Worm (Caenorhabditis elegans) whole organism, L1 larva: ENCODE measurements around the gene C18H9.5.

Experiments used
- C04F5.9 ChIP-seq: sonication (generic microtip); optimal IDR thresholded peaks from 2 replicates; lab custom pipeline; 2016; ENCODE audit warnings: missing genetic modification characterization, missing compliant biosample characterization
- C16A3.4 ChIP-seq: fragments of 150-350 bp; optimal IDR thresholded peaks from 2 replicates; lab custom pipeline; 2014; ENCODE audit warnings: missing biosample characterization, missing genetic modification characterization
- F16B12.6 ChIP-seq: fragments of 150-350 bp; optimal IDR thresholded peaks from 2 replicates; lab custom pipeline; 2014; ENCODE audit warnings: missing biosample characterization, missing genetic modification characterization
- Y116A8C.19 ChIP-seq: sonication (generic microtip); optimal IDR thresholded peaks from 2 replicates; lab custom pipeline; 2016; ENCODE audit warnings: missing compliant biosample characterization, missing genetic modification characterization, borderline replicate concordance
- aha-1 ChIP-seq: fragments of 150-350 bp; optimal IDR thresholded peaks from 2 replicates; lab custom pipeline; 2014; ENCODE audit warnings: missing biosample characterization, missing genetic modification characterization
- ama-1 ChIP-seq: fragments of 150-350 bp; optimal IDR thresholded peaks from 2 replicates; lab custom pipeline; 2014
- blmp-1 ChIP-seq: fragments of 150-350 bp; optimal IDR thresholded peaks from 2 replicates; lab custom pipeline; 2014; ENCODE audit warnings: missing biosample characterization, missing genetic modification characterization
- ceh-88 ChIP-seq: fragments of 200-800 bp; sonication (Bioruptor generic); IDR thresholded peaks from 2 replicates; pipeline ENCODE4 v1.3.6; 2022; ENCODE audit warnings: missing genetic modification characterization, missing compliant biosample characterization
- dpl-1 ChIP-seq, 3 experiments: fragments of 150-350 bp in 2 of 3; sonication (generic microtip) in 1 of 3; optimal IDR thresholded peaks; 2 replicates each; lab custom pipeline; 2014 to 2017; ENCODE audit warnings: missing biosample characterization in 3 of 3, missing genetic modification characterization in 3 of 3, missing genetic modification reagents in 3 of 3
- dsc-1 ChIP-seq: sonication (generic microtip); optimal IDR thresholded peaks from 2 replicates; lab custom pipeline; 2016; ENCODE audit warnings: mild to moderate bottlenecking, missing genetic modification characterization, missing compliant biosample characterization
- efl-1 ChIP-seq, 4 experiments: fragments of 150-350 bp; optimal IDR thresholded peaks in 3 of 4; peaks in 1 of 4; 1 replicate in 1 of 4; 2 replicates in 3 of 4; lab custom pipeline; 2014; ENCODE audit warnings: missing biosample characterization in 2 of 4, missing genetic modification characterization in 2 of 4, missing genetic modification reagents in 2 of 4
- efl-3 ChIP-seq: fragments of 200-800 bp; sonication (Bioruptor generic); optimal IDR thresholded peaks from 2 replicates; lab custom pipeline; 2018; ENCODE audit warnings: mild to moderate bottlenecking, missing genetic modification characterization, missing compliant biosample characterization
- egl-13 ChIP-seq: sonication (generic microtip); optimal IDR thresholded peaks from 2 replicates; lab custom pipeline; 2016; ENCODE audit warnings: missing genotype, missing genetic modification reagents, missing genetic modification characterization, missing compliant biosample characterization
- elt-3 ChIP-seq, 6 experiments: fragments of 150-350 bp in 1 of 6; sonication (generic microtip); optimal IDR thresholded peaks; 2 replicates each; lab custom pipeline; 2017 to 2018; ENCODE audit warnings: missing biosample characterization in 6 of 6, missing genetic modification characterization in 6 of 6, inconsistent platforms in 1 of 6
- ets-5 ChIP-seq: fragments of 200-800 bp; sonication (Bioruptor generic); IDR thresholded peaks from 2 replicates; pipeline ENCODE4 v1.3.6; 2022; ENCODE audit warnings: missing genetic modification characterization, missing compliant biosample characterization
- fkh-10 ChIP-seq: sonication (generic microtip); optimal IDR thresholded peaks from 2 replicates; lab custom pipeline; 2017; ENCODE audit warnings: missing biosample characterization, missing genetic modification reagents, missing genetic modification characterization
- fkh-8 ChIP-seq: sonication (generic microtip); optimal IDR thresholded peaks from 2 replicates; lab custom pipeline; 2016; ENCODE audit warnings: mild to moderate bottlenecking, missing genetic modification characterization, missing compliant biosample characterization
- fos-1 ChIP-seq: fragments of 150-350 bp; optimal IDR thresholded peaks from 2 replicates; lab custom pipeline; 2014; ENCODE audit warnings: missing biosample characterization, missing genetic modification characterization
- grh-1 ChIP-seq: fragments of 200-800 bp; sonication (Bioruptor generic); IDR thresholded peaks from 2 replicates; pipeline ENCODE4 v1.3.6; 2022; ENCODE audit warnings: missing genetic modification reagents, missing genetic modification characterization, missing compliant biosample characterization
- hpl-2 ChIP-seq: fragments of 150-350 bp; optimal IDR thresholded peaks from 2 replicates; lab custom pipeline; 2014; ENCODE audit warnings: missing biosample characterization, missing genetic modification reagents, missing genetic modification characterization
- irx-1 ChIP-seq: sonication (generic microtip); optimal IDR thresholded peaks from 2 replicates; lab custom pipeline; 2016; ENCODE audit warnings: missing genetic modification characterization, missing compliant biosample characterization
- isw-1 ChIP-seq: fragments of 200-800 bp; sonication (Bioruptor generic); IDR thresholded peaks from 2 replicates; pipeline ENCODE4 v1.3.6; 2022; ENCODE audit warnings: missing genetic modification characterization, missing compliant biosample characterization
- jun-1 ChIP-seq: fragments of 150-350 bp; optimal IDR thresholded peaks from 2 replicates; lab custom pipeline; 2014; ENCODE audit warnings: missing biosample characterization, missing genetic modification reagents, missing genetic modification characterization
- lin-13 ChIP-seq: fragments of 150-350 bp; optimal IDR thresholded peaks from 2 replicates; lab custom pipeline; 2014; ENCODE audit warnings: missing biosample characterization, missing genetic modification reagents, missing genetic modification characterization
- lin-14 ChIP-seq: fragments of 200-800 bp; sonication (Bioruptor generic); optimal IDR thresholded peaks from 2 replicates; lab custom pipeline; 2018; ENCODE audit warnings: mild to moderate bottlenecking, missing genetic modification characterization, moderate library complexity, missing compliant biosample characterization
- lin-15B ChIP-seq: fragments of 150-350 bp; sonication (generic microtip); optimal IDR thresholded peaks from 3 replicates; lab custom pipeline; 2014; ENCODE audit warnings: missing biosample characterization, missing genetic modification characterization
- lin-39 ChIP-seq: fragments of 150-350 bp; optimal IDR thresholded peaks from 2 replicates; lab custom pipeline; 2014; ENCODE audit warnings: missing biosample characterization, missing genetic modification reagents, missing genetic modification characterization
- lir-3 ChIP-seq: sonication (generic microtip); optimal IDR thresholded peaks from 2 replicates; lab custom pipeline; 2016; ENCODE audit warnings: mild to moderate bottlenecking, missing genetic modification characterization, moderate library complexity, missing compliant biosample characterization; ENCODE audit not compliant: poor library complexity
- mdl-1 ChIP-seq, 2 experiments: fragments of 150-350 bp; optimal IDR thresholded peaks; 2 replicates each; lab custom pipeline; 2014 to 2017; ENCODE audit warnings: missing biosample characterization in 2 of 2, missing genetic modification characterization in 2 of 2, inconsistent platforms in 1 of 2
- mef-2 ChIP-seq: fragments of 150-350 bp; optimal IDR thresholded peaks from 2 replicates; lab custom pipeline; 2014; ENCODE audit warnings: missing biosample characterization, missing genetic modification characterization
- nhr-12 ChIP-seq: sonication (generic microtip); optimal IDR thresholded peaks from 2 replicates; lab custom pipeline; 2017; ENCODE audit warnings: missing biosample characterization, missing genetic modification characterization
- nhr-237 ChIP-seq: fragments of 150-350 bp; optimal IDR thresholded peaks from 2 replicates; lab custom pipeline; 2014; ENCODE audit warnings: missing biosample characterization, missing genetic modification characterization
- nhr-28 ChIP-seq: fragments of 150-350 bp; optimal IDR thresholded peaks from 2 replicates; lab custom pipeline; 2014; ENCODE audit warnings: missing biosample characterization, missing genetic modification characterization
- nhr-76 ChIP-seq: sonication (generic microtip); optimal IDR thresholded peaks from 2 replicates; lab custom pipeline; 2017; ENCODE audit warnings: missing biosample characterization, missing genetic modification characterization
- nhr-77 ChIP-seq: fragments of 150-350 bp; optimal IDR thresholded peaks from 2 replicates; lab custom pipeline; 2014; ENCODE audit warnings: missing biosample characterization, missing genetic modification characterization
- nhr-84 ChIP-seq: sonication (generic microtip); optimal IDR thresholded peaks from 2 replicates; lab custom pipeline; 2017; ENCODE audit warnings: missing biosample characterization, missing genetic modification characterization
- rnt-1 ChIP-seq: sonication (generic microtip); optimal IDR thresholded peaks from 2 replicates; lab custom pipeline; 2016; ENCODE audit warnings: mild to moderate bottlenecking, missing genetic modification characterization, moderate library complexity, missing compliant biosample characterization
- skn-1 ChIP-seq: fragments of 150-350 bp; optimal IDR thresholded peaks from 2 replicates; lab custom pipeline; 2014; ENCODE audit warnings: missing biosample characterization, missing genetic modification characterization
- snu-23 ChIP-seq: sonication (generic microtip); optimal IDR thresholded peaks from 2 replicates; lab custom pipeline; 2016; ENCODE audit warnings: missing genetic modification characterization, missing compliant biosample characterization
- sox-4 ChIP-seq: sonication (generic microtip); optimal IDR thresholded peaks from 2 replicates; lab custom pipeline; 2016; ENCODE audit warnings: missing genetic modification characterization, missing compliant biosample characterization
- sup-37 ChIP-seq: fragments of 200-800 bp; sonication (Bioruptor generic); optimal IDR thresholded peaks from 2 replicates; lab custom pipeline; 2018; ENCODE audit warnings: mild to moderate bottlenecking, missing genetic modification characterization, missing compliant biosample characterization
- tbx-2 ChIP-seq: sonication (generic microtip); optimal IDR thresholded peaks from 2 replicates; lab custom pipeline; 2016; ENCODE audit warnings: missing genetic modification characterization, missing compliant biosample characterization
- tlp-1 ChIP-seq: fragments of 150-350 bp; optimal IDR thresholded peaks from 2 replicates; lab custom pipeline; 2014; ENCODE audit warnings: missing biosample characterization, missing genetic modification characterization
- unc-130 ChIP-seq: fragments of 150-350 bp; optimal IDR thresholded peaks from 2 replicates; lab custom pipeline; 2017; ENCODE audit warnings: missing biosample characterization, missing genetic modification characterization, inconsistent platforms
- unc-30 ChIP-seq: sonication (generic microtip); optimal IDR thresholded peaks from 2 replicates; lab custom pipeline; 2017; ENCODE audit warnings: missing biosample characterization, missing genetic modification characterization
- unc-86 ChIP-seq: sonication (generic microtip); optimal IDR thresholded peaks from 2 replicates; lab custom pipeline; 2016; ENCODE audit warnings: missing genetic modification characterization, missing compliant biosample characterization
- unc-98 ChIP-seq: fragments of 200-800 bp; sonication (Bioruptor generic); IDR thresholded peaks from 2 replicates; pipeline ENCODE4 v1.3.6; 2022; ENCODE audit warnings: missing genetic modification characterization, missing compliant biosample characterization
- vab-15 ChIP-seq: sonication (generic microtip); optimal IDR thresholded peaks from 2 replicates; lab custom pipeline; 2017; ENCODE audit warnings: missing genotype, mild to moderate bottlenecking, missing genetic modification characterization, missing compliant biosample characterization
- zip-4 ChIP-seq: fragments of 200-800 bp; sonication (Bioruptor generic); optimal IDR thresholded peaks from 2 replicates; lab custom pipeline; 2018; ENCODE audit warnings: mild to moderate bottlenecking, missing genetic modification characterization, moderate library complexity, missing compliant biosample characterization
- ztf-11 ChIP-seq, 2 experiments: sonication (generic microtip); optimal IDR thresholded peaks; 2 replicates each; lab custom pipeline; 2016 to 2017; ENCODE audit warnings: missing genetic modification characterization in 2 of 2, missing biosample characterization in 1 of 2, missing compliant biosample characterization in 1 of 2
- ztf-4 ChIP-seq: fragments of 150-350 bp; optimal IDR thresholded peaks from 2 replicates; lab custom pipeline; 2014; ENCODE audit warnings: missing biosample characterization, missing genetic modification characterization

C18H9.5 gene

DNA sequence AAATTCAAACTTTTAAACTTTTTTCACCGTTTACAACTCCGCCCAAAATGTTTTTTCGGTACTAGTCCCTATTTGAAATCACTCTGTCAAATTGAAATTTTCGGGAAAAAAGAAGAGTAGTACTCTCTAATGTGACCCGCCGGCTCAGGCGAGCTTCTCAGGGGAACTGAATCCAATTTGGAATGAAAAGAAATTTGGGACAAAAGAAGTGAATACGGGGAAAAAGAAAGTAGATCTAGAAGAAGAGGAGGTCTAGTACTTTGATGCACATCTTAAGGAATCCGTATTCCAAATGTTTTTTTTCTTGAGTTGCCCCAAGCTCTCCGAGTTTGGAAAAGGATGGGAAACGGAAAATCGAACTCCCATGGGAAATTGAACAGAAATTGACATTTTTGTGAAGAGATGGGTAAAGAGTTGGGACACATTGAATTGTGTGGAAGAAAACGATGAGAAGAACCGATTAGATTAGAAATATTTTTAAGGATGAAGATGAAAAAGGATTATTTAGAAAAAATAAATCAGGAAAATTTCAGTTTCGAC, 11.3 kb upstream of the C18H9.5 start:
- TF ChIP-seq lin-14 (GFP tag; lab: Kevin White, UChicago): peak; percentile 64
- no peak for TF ChIP-seq unc-130 (tag; lab: Kevin White, UChicago)
- peak; percentile 39 for TF ChIP-seq fkh-10 (GFP tag; lab: Kevin White, UChicago)
- TF ChIP-seq tbx-2 (tag; lab: Kevin White, UChicago): peak; percentile 21
- TF ChIP-seq lin-13: no peak
- no peak for TF ChIP-seq C04F5.9 (tag; lab: Kevin White, UChicago)
- TF ChIP-seq ets-5 (GFP tag; lab: Robert Waterston, UW): no peak

DNA sequence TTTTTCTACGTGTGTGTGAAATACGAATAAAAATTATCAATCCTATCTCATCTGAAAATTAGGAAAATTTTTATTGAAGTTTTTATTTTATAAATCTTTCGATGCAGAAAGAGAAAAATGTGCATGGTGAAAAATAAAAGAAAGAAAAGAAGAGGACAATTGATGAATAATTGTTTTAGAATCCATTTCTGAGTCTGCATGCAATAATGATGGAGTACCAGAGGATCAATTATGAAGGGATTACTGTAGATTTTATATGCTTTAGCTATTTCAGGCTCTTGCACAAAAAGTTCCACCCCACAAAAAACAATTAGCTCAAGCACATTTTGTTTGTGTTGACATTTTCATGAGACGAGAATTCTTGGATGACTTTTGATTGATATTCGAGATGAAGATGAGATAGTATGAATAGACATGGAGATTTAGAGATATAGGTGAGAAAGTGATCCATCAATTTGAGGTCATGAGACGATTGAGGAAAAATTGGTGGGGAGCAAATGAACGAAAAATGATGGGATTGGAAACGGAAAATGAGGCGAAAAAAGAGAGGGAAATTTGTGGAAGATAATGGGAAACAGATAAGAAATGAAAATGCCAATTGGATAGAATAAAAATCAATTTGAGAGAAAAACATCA, 10.3 kb upstream of the C18H9.5 start, which contains the start of gene rpy-1:
Gene rpy-1 (minus strand): TSS at position 51 of the 636 bp plus-strand sequence.
- TF ChIP-seq elt-3 (tag; optimal IDR thresholded peaks at IDR 0.05; lab: Kevin White, UChicago): no peak
- no peak for TF ChIP-seq irx-1 (tag; lab: Kevin White, UChicago)
- TF ChIP-seq zip-4 (GFP tag; lab: Kevin White, UChicago): no peak
- no peak for TF ChIP-seq unc-86 (tag; lab: Kevin White, UChicago)
- no peak for TF ChIP-seq F16B12.6 (tag; lab: Kevin White, UChicago)
- peak; percentile 22 for TF ChIP-seq ztf-4 (tag; lab: Kevin White, UChicago)
- no peak for TF ChIP-seq C16A3.4 (tag; lab: Kevin White, UChicago)
- no peak for TF ChIP-seq unc-98
- no peak for TF ChIP-seq fkh-8
- TF ChIP-seq dsc-1: peak; percentile 58
- TF ChIP-seq isw-1 (GFP tag; lab: Robert Waterston, UW): no peak
- TF ChIP-seq tlp-1: no peak
- TF ChIP-seq rnt-1: peak; percentile 60
- no peak for TF ChIP-seq nhr-77 (tag; lab: Kevin White, UChicago)
- TF ChIP-seq mdl-1 (tag; optimal IDR thresholded peaks at IDR 0.05; lab: Kevin White, UChicago): no peak
- no peak for TF ChIP-seq nhr-12
- no peak for TF ChIP-seq dpl-1 (GFP tag; optimal IDR thresholded peaks at IDR 0.05; lab: Kevin White, UChicago)
- no peak for TF ChIP-seq jun-1 (tag; lab: Kevin White, UChicago)
- no peak for TF ChIP-seq hpl-2 (GFP tag; lab: Kevin White, UChicago)
- TF ChIP-seq ama-1 (lab: Kevin White, UChicago): no peak
- no peak for TF ChIP-seq egl-13 (tag; lab: Kevin White, UChicago)
- no peak for TF ChIP-seq unc-30
- no peak for TF ChIP-seq ztf-11 (tag; optimal IDR thresholded peaks at IDR 0.05; lab: Kevin White, UChicago)
- no peak for TF ChIP-seq sup-37 (GFP tag; lab: Kevin White, UChicago)
- no peak for TF ChIP-seq efl-3 (GFP tag; lab: Kevin White, UChicago)
- no peak for TF ChIP-seq fos-1 (tag; lab: Kevin White, UChicago)
- TF ChIP-seq skn-1 (tag; lab: Kevin White, UChicago): no peak
- TF ChIP-seq ceh-88 (GFP tag; lab: Robert Waterston, UW): no peak
- TF ChIP-seq sox-4 (tag; lab: Kevin White, UChicago): no peak
- TF ChIP-seq nhr-237 (tag; lab: Kevin White, UChicago): no peak
- TF ChIP-seq grh-1 (GFP tag; lab: Robert Waterston, UW): no peak
- TF ChIP-seq nhr-76 (tag; lab: Kevin White, UChicago): no peak
- TF ChIP-seq aha-1: no peak
- TF ChIP-seq nhr-84 (tag; lab: Kevin White, UChicago): no peak
- peak; percentile 9 for TF ChIP-seq blmp-1 (tag; lab: Kevin White, UChicago)
- TF ChIP-seq mef-2 (tag; lab: Kevin White, UChicago): no peak
- no peak for TF ChIP-seq C04F5.9 (tag; lab: Kevin White, UChicago)
- no peak for TF ChIP-seq vab-15
- no peak for TF ChIP-seq nhr-28 (tag; lab: Kevin White, UChicago)
- TF ChIP-seq efl-1 (optimal IDR thresholded peaks at IDR 0.05; lab: Kevin White, UChicago): no peak
- TF ChIP-seq efl-1 (GFP tag; optimal IDR thresholded peaks at IDR 0.05 in 1 of 2; lab: Kevin White, UChicago): peak in 1 of 2 experiments; percentile 41
- TF ChIP-seq lin-15B: no peak
- no peak for TF ChIP-seq Y116A8C.19 (tag; lab: Kevin White, UChicago)
- peak; percentile 36 for TF ChIP-seq snu-23 (GFP tag; lab: Kevin White, UChicago)
- TF ChIP-seq lin-13: no peak
- TF ChIP-seq lin-39: peak; percentile 61
- TF ChIP-seq lir-3 (tag; lab: Kevin White, UChicago): no peak
